Worm (Caenorhabditis elegans): Measurements from ENCODE around the gene str-40.

DNA sequence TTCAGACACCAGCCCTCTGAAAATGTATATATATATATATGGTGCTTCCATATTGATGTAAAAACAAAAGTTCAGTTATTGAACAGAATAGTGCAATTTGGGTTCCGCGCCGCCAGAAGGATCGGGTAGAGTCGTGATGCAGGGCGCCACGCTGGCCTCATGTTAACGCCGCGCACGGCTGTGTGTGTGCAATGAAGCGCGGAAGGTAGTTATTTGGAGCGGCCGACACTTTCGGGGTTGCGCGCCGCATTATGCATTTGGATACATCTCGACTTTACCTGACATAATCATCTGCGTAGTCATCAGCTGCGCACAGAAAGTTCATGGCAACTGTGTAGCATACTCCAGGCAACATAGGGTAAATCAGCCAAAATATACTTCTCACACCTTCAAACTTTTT, 37.8 kb upstream of the str-40 start:
- TF ChIP-seq dpl-1 (GFP tag; optimal IDR thresholded peaks at IDR 0.05): no peak
- TF ChIP-seq mes-2 (tag; optimal IDR thresholded peaks at IDR 0.05; ENCODE audit: poor library complexity, severe bottlenecking): no peak
- no peak for TF ChIP-seq ama-1 (optimal IDR thresholded peaks at IDR 0.05)
- no peak for TF ChIP-seq ceh-82 (tag; optimal IDR thresholded peaks at IDR 0.05)
- no peak for TF ChIP-seq lin-29 (GFP tag; IDR thresholded peaks at IDR 0.05)
- no peak for TF ChIP-seq nhr-76 (tag; optimal IDR thresholded peaks at IDR 0.05)
- TF ChIP-seq unc-39 (tag; optimal IDR thresholded peaks at IDR 0.05): no peak
- no peak for TF ChIP-seq arid-1 (GFP tag; conservative IDR thresholded peaks at IDR 0.05)
